Worm (Caenorhabditis elegans): ENCODE results near the gene T24C12.3.

DNA sequence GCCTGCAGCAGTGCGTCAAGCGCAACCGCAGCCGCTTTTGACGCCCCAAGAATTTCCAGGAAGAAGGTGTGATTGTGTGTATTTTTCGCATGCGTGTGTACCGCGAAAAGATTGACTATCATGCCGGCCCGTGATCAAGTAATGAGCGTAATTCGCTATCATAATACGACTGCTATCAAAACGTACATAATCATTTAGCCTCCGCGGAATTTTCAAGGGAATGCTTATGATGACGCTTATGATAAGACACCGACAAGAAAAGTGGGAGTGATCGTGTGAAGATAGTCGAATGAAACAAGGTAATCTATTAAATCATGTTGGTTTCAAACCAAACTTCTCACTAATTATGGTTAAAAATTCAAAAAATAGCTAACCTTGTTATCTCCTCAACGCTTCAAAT lies 45.8 kb downstream of the T24C12.3 start:
- no peak for TF ChIP-seq ztf-29 (GFP tag; IDR thresholded peaks at IDR 0.05)
- TF ChIP-seq med-1 (GFP tag; optimal IDR thresholded peaks at IDR 0.05; ENCODE audit: insufficient read depth), result no peak
- no peak for TF ChIP-seq ztf-23 (GFP tag; IDR thresholded peaks at IDR 0.05)
- no peak for TF ChIP-seq flt-1 (GFP tag; IDR thresholded peaks at IDR 0.05)
- TF ChIP-seq klf-2 (GFP tag; conservative IDR thresholded peaks at IDR 0.05), result no peak
- no peak for TF ChIP-seq tab-1 (GFP tag; IDR thresholded peaks at IDR 0.05)
- no peak for TF ChIP-seq ref-1 (GFP tag; conservative IDR thresholded peaks at IDR 0.05)

All from whole organism, midembryonic.